Fruit fly (Drosophila melanogaster): ENCODE results near the gene CG12099.

Gene CG12099

dm6 chr3L:1578391-1578948 lies 20.2 kb upstream of the CG12099 start (continued):
- TF ChIP-seq Vsx1 (GFP tag; optimal IDR thresholded peaks at IDR 0.05) (no peak), D (optimal IDR thresholded peaks at IDR 0.05) (no peak), D (GFP tag; optimal IDR thresholded peaks at IDR 0.05) (peak; percentile 9), CG8924 (tag; optimal IDR thresholded peaks at IDR 0.05) (peak; percentile 7), Dbx (GFP tag; IDR thresholded peaks at IDR 0.05) (no peak), cad (GFP tag; optimal IDR thresholded peaks at IDR 0.05) (no peak), NfI (GFP tag; optimal IDR thresholded peaks at IDR 0.05) (no peak), sim (GFP tag; IDR thresholded peaks at IDR 0.05) (peak; percentile 5; the same call in 1 of the 2 replicates), CG9215 (GFP tag; IDR thresholded peaks at IDR 0.05) (no peak), sima (GFP tag; optimal IDR thresholded peaks at IDR 0.05) (no peak), Pdp1 (GFP tag; optimal IDR thresholded peaks at IDR 0.05) (peak; percentile 9 to 12), Bdp1 (GFP tag; optimal IDR thresholded peaks at IDR 0.05) (no peak), B-H2 (GFP tag; optimal IDR thresholded peaks at IDR 0.05) (no peak), vnd (GFP tag; IDR thresholded peaks at IDR 0.05; ENCODE audit: partially characterized antibody) (no peak), CG11085 (GFP tag; IDR thresholded peaks at IDR 0.05) (no peak), GATAe (GFP tag; conservative IDR thresholded peaks at IDR 0.05) (no peak), CG8388 (GFP tag; optimal IDR thresholded peaks at IDR 0.05) (no peak), CG7928 (GFP tag; optimal IDR thresholded peaks at IDR 0.05) (no peak), CG34224 (GFP tag; IDR thresholded peaks at IDR 0.05; ENCODE audit: partially characterized antibody) (no peak), CG31388 (GFP tag; optimal IDR thresholded peaks at IDR 0.05) (no peak), Rfx (GFP tag; IDR thresholded peaks at IDR 0.05) (peak; percentile 49), jigr1 (GFP tag; IDR thresholded peaks at IDR 0.05) (no peak), CG18599 (GFP tag; optimal IDR thresholded peaks at IDR 0.05) (peak; percentile 57), da (GFP tag; optimal IDR thresholded peaks at IDR 0.05) (no peak), CG3163 (GFP tag; optimal IDR thresholded peaks at IDR 0.05) (no peak), CG6272 (GFP tag; IDR thresholded peaks at IDR 0.05) (no peak), TFAM (GFP tag; optimal IDR thresholded peaks at IDR 0.05) (no peak), ab (GFP tag; optimal IDR thresholded peaks at IDR 0.05) (no peak), ci (GFP tag; IDR thresholded peaks at IDR 0.05) (peak; percentile 43; the same call in 1 of the 3 replicates), CG1792 (GFP tag; optimal IDR thresholded peaks at IDR 0.05) (no peak), Ssrp (tag; optimal IDR thresholded peaks at IDR 0.05) (no peak), CG12769 (tag; optimal IDR thresholded peaks at IDR 0.05) (no peak), Hmr (GFP tag; optimal IDR thresholded peaks at IDR 0.05) (no peak), CG7745 (tag; optimal IDR thresholded peaks at IDR 0.05) (no peak), CG34376 (GFP tag; optimal IDR thresholded peaks at IDR 0.05) (no peak), ac (GFP tag; optimal IDR thresholded peaks at IDR 0.05) (no peak), Bteb2 (GFP tag; optimal IDR thresholded peaks at IDR 0.05) (no peak), Ada2b (GFP tag; IDR thresholded peaks at IDR 0.05) (peak; percentile 33; the same call in 1 of the 2 replicates), CG6683 (GFP tag; optimal IDR thresholded peaks at IDR 0.05) (no peak), CG11560 (tag; IDR thresholded peaks at IDR 0.05) (no peak), vvl (GFP tag; IDR thresholded peaks at IDR 0.05) (peak; percentile 40; the same call in 1 of the 2 replicates), CG5180 (GFP tag; optimal IDR thresholded peaks at IDR 0.05) (peak; percentile 54), Antp (GFP tag; optimal IDR thresholded peaks at IDR 0.05) (peak; percentile 43), unpg (GFP tag; optimal IDR thresholded peaks at IDR 0.05) (peak; percentile 48), fd64A (GFP tag; optimal IDR thresholded peaks at IDR 0.05) (no peak), Lhr (GFP tag; optimal IDR thresholded peaks at IDR 0.05) (no peak), CG10462 (GFP tag; optimal IDR thresholded peaks at IDR 0.05) (no peak), bab2 (GFP tag; optimal IDR thresholded peaks at IDR 0.05) (peak; percentile 61), H2.0 (GFP tag; IDR thresholded peaks at IDR 0.05) (no peak), luna (GFP tag; optimal IDR thresholded peaks at IDR 0.05) (no peak), Hsf (GFP tag; optimal IDR thresholded peaks at IDR 0.05) (no peak)
